Worm (Caenorhabditis elegans) whole organism, L3 larva: ENCODE data around the gene tif-1A.

Experiments used
- daf-12 ChIP-seq: fragments of 150-350 bp; optimal IDR thresholded peaks from 2 replicates; lab custom pipeline; 2014; ENCODE audit warnings: missing biosample characterization, missing genetic modification reagents, missing genetic modification characterization
- elt-2 ChIP-seq: sonication (generic microtip); optimal IDR thresholded peaks from 2 replicates; lab custom pipeline; 2016; ENCODE audit warnings: missing genetic modification reagents, mild to moderate bottlenecking, missing genetic modification characterization, missing compliant biosample characterization
- fos-1 ChIP-seq: fragments of 150-350 bp; optimal IDR thresholded peaks from 2 replicates; lab custom pipeline; 2014; ENCODE audit warnings: missing biosample characterization, missing genetic modification characterization
- lin-15B ChIP-seq: fragments of 150-350 bp; optimal IDR thresholded peaks from 2 replicates; lab custom pipeline; 2014; ENCODE audit warnings: missing biosample characterization, missing genetic modification characterization
- nhr-23 ChIP-seq: fragments of 150-350 bp; optimal IDR thresholded peaks from 2 replicates; lab custom pipeline; 2014; ENCODE audit warnings: missing biosample characterization, missing genetic modification reagents, missing genetic modification characterization
- nhr-28 ChIP-seq: fragments of 150-350 bp; optimal IDR thresholded peaks from 2 replicates; lab custom pipeline; 2014; ENCODE audit warnings: missing biosample characterization, missing genetic modification characterization
- nhr-76 ChIP-seq: fragments of 150-350 bp; sonication (generic microtip); optimal IDR thresholded peaks from 5 replicates; lab custom pipeline; 2014; ENCODE audit warnings: missing biosample characterization, missing genetic modification characterization
- nhr-77 ChIP-seq: fragments of 150-350 bp; optimal IDR thresholded peaks from 2 replicates; lab custom pipeline; 2014; ENCODE audit warnings: missing biosample characterization, missing genetic modification characterization
- pqm-1 ChIP-seq: fragments of 150-350 bp; optimal IDR thresholded peaks from 2 replicates; lab custom pipeline; 2017; ENCODE audit warnings: missing biosample characterization, missing genetic modification characterization, inconsistent platforms
- sea-2 ChIP-seq: fragments of 150-350 bp; sonication (generic microtip); optimal IDR thresholded peaks from 4 replicates; lab custom pipeline; 2014; ENCODE audit warnings: missing biosample characterization, missing genetic modification reagents, missing genetic modification characterization
- skn-1 ChIP-seq: fragments of 150-350 bp; optimal IDR thresholded peaks from 2 replicates; lab custom pipeline; 2014; ENCODE audit warnings: missing biosample characterization, missing genetic modification characterization
- snpc-4 ChIP-seq: fragments of 150-350 bp; optimal IDR thresholded peaks from 2 replicates; lab custom pipeline; 2014; ENCODE audit warnings: missing biosample characterization, missing genetic modification characterization
- zag-1 ChIP-seq: fragments of 150-350 bp; optimal IDR thresholded peaks from 2 replicates; lab custom pipeline; 2014; ENCODE audit warnings: missing biosample characterization, missing genetic modification characterization

ce11 chrIII:3972687-3973086, 31.2 kb downstream of the tif-1A start, which contains the start of gene R10E9.4:
- TF ChIP-seq nhr-76 (tag; lab: Kevin White, UChicago) (no peak), pqm-1 (tag; lab: Kevin White, UChicago) (no peak), snpc-4 (tag; lab: Kevin White, UChicago) (no peak), nhr-23 (no peak), skn-1 (tag; lab: Kevin White, UChicago) (no peak), daf-12 (tag; lab: Kevin White, UChicago) (no peak), nhr-77 (tag; lab: Kevin White, UChicago) (no peak), lin-15B (tag; lab: Kevin White, UChicago) (no peak), sea-2 (GFP tag; lab: Kevin White, UChicago) (no peak), zag-1 (tag; lab: Kevin White, UChicago) (no peak), fos-1 (tag; lab: Kevin White, UChicago) (no peak), elt-2 (no peak), nhr-28 (tag; lab: Kevin White, UChicago) (no peak)
